Worm (Caenorhabditis elegans): ENCODE results near the gene unc-103.

unc-103 gene

DNA sequence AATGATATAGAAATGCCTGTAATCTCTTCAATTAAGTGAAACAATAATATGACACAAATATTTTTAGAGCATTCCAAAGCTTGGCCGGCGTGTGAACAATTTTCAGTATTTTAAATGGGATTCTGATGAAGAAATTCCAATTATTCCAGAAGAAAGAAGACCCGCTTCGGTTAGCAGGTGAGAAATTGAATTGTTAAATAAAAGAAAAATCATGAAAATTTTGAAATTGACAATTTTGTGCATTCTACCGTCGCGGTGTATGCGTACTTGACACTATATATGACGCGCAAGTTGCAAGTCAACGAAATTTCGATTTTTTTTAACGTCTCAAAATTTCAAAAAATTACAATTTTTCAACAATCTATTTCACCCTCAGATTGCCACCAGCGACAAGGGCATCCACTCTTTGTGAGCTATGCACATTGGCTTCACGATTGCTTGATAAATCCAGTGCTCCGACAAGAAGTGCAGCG lies 18.8 kb upstream of the unc-103 start:
- TF ChIP-seq lin-1 (GFP tag; IDR thresholded peaks at IDR 0.05) (no peak), cey-2 (tag; optimal IDR thresholded peaks at IDR 0.05; ENCODE audit: borderline replicate concordance, insufficient read depth) (no peak), ztf-11 (tag; optimal IDR thresholded peaks at IDR 0.05) (no peak), egl-43 (GFP tag; IDR thresholded peaks at IDR 0.05) (0 out of 2 replicates have a peak, but pooled peaks have one; percentile 34), hlh-11 (tag; optimal IDR thresholded peaks at IDR 0.05) (no peak), zfp-3 (GFP tag; conservative IDR thresholded peaks at IDR 0.05) (0 out of 2 replicates have a peak, but pooled peaks have one; percentile 13), lin-38 (GFP tag; IDR thresholded peaks at IDR 0.05) (peak; percentile 31; the same call in 1 of the 2 replicates), zip-11 (GFP tag; IDR thresholded peaks at IDR 0.05) (no peak), F44E2.7 (GFP tag; IDR thresholded peaks at IDR 0.05) (no peak), nhr-102 (tag; optimal IDR thresholded peaks at IDR 0.05) (no peak), egl-27 (tag; optimal IDR thresholded peaks at IDR 0.05) (no peak), Y5F2A.4 (GFP tag; optimal IDR thresholded peaks at IDR 0.05) (no peak), F49E8.2 (tag; optimal IDR thresholded peaks at IDR 0.05; ENCODE audit: borderline replicate concordance) (peak; percentile 24), unc-39 (tag; optimal IDR thresholded peaks at IDR 0.05) (no peak), snpc-1.2 (GFP tag; IDR thresholded peaks at IDR 0.05) (peak; percentile 34; the same call in 1 of the 2 replicates), Y48G9A.11 (GFP tag; IDR thresholded peaks at IDR 0.05) (no peak), daf-19 (GFP tag; conservative IDR thresholded peaks at IDR 0.05) (no peak), nhr-48 (tag; optimal IDR thresholded peaks at IDR 0.05) (no peak), php-3 (GFP tag; IDR thresholded peaks at IDR 0.05) (peak; percentile 16; the same call in 1 of the 2 replicates), daf-12 (tag; optimal IDR thresholded peaks at IDR 0.05) (no peak), arid-1 (GFP tag; conservative IDR thresholded peaks at IDR 0.05) (0 out of 2 replicates have a peak, but pooled peaks have one; percentile 25), F26F4.8 (GFP tag; conservative IDR thresholded peaks at IDR 0.05) (no peak), vab-7 (GFP tag; IDR thresholded peaks at IDR 0.05) (no peak), ama-1 (optimal IDR thresholded peaks at IDR 0.05) (peak; percentile 80), nhr-77 (tag; optimal IDR thresholded peaks at IDR 0.05) (no peak), hlh-30 (tag; optimal IDR thresholded peaks at IDR 0.05; ENCODE audit: insufficient read depth) (no peak), ceh-82 (tag; optimal IDR thresholded peaks at IDR 0.05) (no peak), tag-97 (GFP tag; IDR thresholded peaks at IDR 0.05) (no peak), lin-15B (tag; optimal IDR thresholded peaks at IDR 0.05) (no peak), dve-1 (tag; optimal IDR thresholded peaks at IDR 0.05; ENCODE audit: insufficient read depth) (no peak), nhr-11 (tag; optimal IDR thresholded peaks at IDR 0.05) (no peak), set-16 (GFP tag; IDR thresholded peaks at IDR 0.05) (no peak), skn-1 (tag; optimal IDR thresholded peaks at IDR 0.05) (no peak), zfp-2 (tag; optimal IDR thresholded peaks at IDR 0.05) (no peak), mes-2 (tag; optimal IDR thresholded peaks at IDR 0.05; ENCODE audit: poor library complexity, severe bottlenecking) (peak; percentile 2), dmd-9 (GFP tag; IDR thresholded peaks at IDR 0.05) (no peak), ztf-7 (tag; optimal IDR thresholded peaks at IDR 0.05) (no peak), ceh-20 (GFP tag; IDR thresholded peaks at IDR 0.05) (no peak), nhr-25 (tag; optimal IDR thresholded peaks at IDR 0.05; ENCODE audit: borderline replicate concordance, insufficient read depth) (no peak), mep-1 (tag; optimal IDR thresholded peaks at IDR 0.05) (peak; percentile 41), hmg-1.1 (GFP tag; IDR thresholded peaks at IDR 0.05) (no peak), Y75B8A.6 (GFP tag; IDR thresholded peaks at IDR 0.05) (no peak), ZK337.2 (GFP tag; IDR thresholded peaks at IDR 0.05) (no peak), duxl-1 (tag; optimal IDR thresholded peaks at IDR 0.05; ENCODE audit: poor library complexity) (peak; percentile 75), nhr-237 (tag; optimal IDR thresholded peaks at IDR 0.05) (no peak), pqm-1 (tag; optimal IDR thresholded peaks at IDR 0.05) (no peak), nhr-41 (GFP tag; IDR thresholded peaks at IDR 0.05) (no peak), fos-1 (tag; optimal IDR thresholded peaks at IDR 0.05) (no peak), nhr-42 (GFP tag; IDR thresholded peaks at IDR 0.05) (0 out of 2 replicates have a peak, but pooled peaks have one; percentile 19), lim-7 (GFP tag; IDR thresholded peaks at IDR 0.05) (no peak), lin-29 (GFP tag; IDR thresholded peaks at IDR 0.05) (no peak)

Measured in whole organism, L4 larva.